Worm (Caenorhabditis elegans) whole organism, L1 larva: Measurements from ENCODE around the gene str-187.

Experiments
- C04F5.9 ChIP-seq: sonication (generic microtip); optimal IDR thresholded peaks from 2 replicates; lab custom pipeline; 2016; ENCODE audit warnings: missing genetic modification characterization, missing compliant biosample characterization
- Y116A8C.19 ChIP-seq: sonication (generic microtip); optimal IDR thresholded peaks from 2 replicates; lab custom pipeline; 2016; ENCODE audit warnings: missing compliant biosample characterization, missing genetic modification characterization, borderline replicate concordance
- ama-1 ChIP-seq: fragments of 150-350 bp; optimal IDR thresholded peaks from 2 replicates; lab custom pipeline; 2014
- fos-1 ChIP-seq: fragments of 150-350 bp; optimal IDR thresholded peaks from 2 replicates; lab custom pipeline; 2014; ENCODE audit warnings: missing biosample characterization, missing genetic modification characterization
- lin-39 ChIP-seq: fragments of 150-350 bp; optimal IDR thresholded peaks from 2 replicates; lab custom pipeline; 2014; ENCODE audit warnings: missing biosample characterization, missing genetic modification reagents, missing genetic modification characterization
- nhr-11 ChIP-seq: fragments of 150-350 bp; optimal IDR thresholded peaks from 2 replicates; lab custom pipeline; 2014; ENCODE audit warnings: missing biosample characterization, missing genetic modification characterization
- swsn-7 ChIP-seq: sonication (generic microtip); optimal IDR thresholded peaks from 2 replicates; lab custom pipeline; 2016; ENCODE audit warnings: missing genetic modification characterization, missing compliant biosample characterization
- ztf-11 ChIP-seq, 2 experiments: sonication (generic microtip); optimal IDR thresholded peaks; 2 replicates each; lab custom pipeline; 2016 to 2017; ENCODE audit warnings: missing genetic modification characterization in 2 of 2, missing biosample characterization in 1 of 2, missing compliant biosample characterization in 1 of 2

- peak; percentile 59 to 96 for TF ChIP-seq ztf-11 (tag; optimal IDR thresholded peaks at IDR 0.05; lab: Kevin White, UChicago)
- TF ChIP-seq nhr-11 (tag; lab: Kevin White, UChicago): peak; percentile 96
- TF ChIP-seq swsn-7: peak; percentile 99
- peak; percentile 91 for TF ChIP-seq C04F5.9 (tag; lab: Kevin White, UChicago)
- no peak for TF ChIP-seq Y116A8C.19
- TF ChIP-seq lin-39 (tag; lab: Kevin White, UChicago): peak; percentile 91
- peak; percentile 94 for TF ChIP-seq fos-1 (tag; lab: Kevin White, UChicago)
- TF ChIP-seq ama-1 (lab: Kevin White, UChicago): peak; percentile 61
Observed at ce11 chrIV:17278363-17278762, 13.0 kb downstream of the str-187 start.
